Fruit fly (Drosophila melanogaster): ENCODE measurements around the gene CG17666.

- TF ChIP-seq CG1620 (GFP tag; optimal IDR thresholded peaks at IDR 0.05) (no peak), CG5204 (GFP tag; optimal IDR thresholded peaks at IDR 0.05) (no peak), CG14711 (tag; optimal IDR thresholded peaks at IDR 0.05) (no peak), toe (GFP tag; optimal IDR thresholded peaks at IDR 0.05) (no peak), Hr96 (GFP tag; optimal IDR thresholded peaks at IDR 0.05) (no peak), Mnt (GFP tag; optimal IDR thresholded peaks at IDR 0.05) (no peak), CG7101 (tag; optimal IDR thresholded peaks at IDR 0.05) (no peak), cic (GFP tag; optimal IDR thresholded peaks at IDR 0.05) (no peak), kay (GFP tag; ENCODE audit: borderline replicate concordance) (no peak), pad (GFP tag; optimal IDR thresholded peaks at IDR 0.05) (no peak)
These were observed 23.1 kb downstream of the CG17666 start for dm6 chr3L:12804035-12804729.
